Worm (Caenorhabditis elegans): ENCODE data around the gene taf-13.

DNA sequence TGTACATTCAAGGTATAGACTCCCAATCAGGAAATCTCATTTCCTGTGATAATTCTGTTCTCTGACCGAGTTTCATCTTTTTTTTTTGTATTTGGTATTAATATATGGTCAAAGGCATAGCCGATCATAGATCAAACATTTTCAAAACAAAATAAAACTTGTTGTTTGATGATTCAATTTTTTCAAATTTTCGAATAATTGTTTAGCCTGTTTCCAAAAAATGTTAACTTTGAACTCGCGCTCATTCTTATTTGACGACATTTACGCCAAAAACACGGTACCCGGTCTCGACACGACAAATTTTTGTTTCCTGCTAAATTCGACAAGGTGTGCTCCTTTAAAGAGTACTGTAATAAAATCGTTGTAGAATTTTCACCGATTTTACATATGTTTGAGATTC is 3.4 kb upstream of the taf-13 start:
- TF ChIP-seq flt-1 (GFP tag; IDR thresholded peaks at IDR 0.05) (no peak), ref-1 (GFP tag; conservative IDR thresholded peaks at IDR 0.05) (no peak), cog-1 (tag; optimal IDR thresholded peaks at IDR 0.05) (no peak), tab-1 (GFP tag; IDR thresholded peaks at IDR 0.05) (no peak), klf-2 (GFP tag; conservative IDR thresholded peaks at IDR 0.05) (no peak), ztf-23 (GFP tag; IDR thresholded peaks at IDR 0.05) (no peak)
